Fruit fly (Drosophila melanogaster): ENCODE results near the gene mld.

- TF ChIP-seq CG3919 (GFP tag; optimal IDR thresholded peaks at IDR 0.05): no peak
- TF ChIP-seq esn (GFP tag; optimal IDR thresholded peaks at IDR 0.05): no peak
- no peak for TF ChIP-seq Lpt (GFP tag; optimal IDR thresholded peaks at IDR 0.05)
- TF ChIP-seq CG15336 (GFP tag; IDR thresholded peaks at IDR 0.05): no peak
- no peak for TF ChIP-seq Eip78C (GFP tag)
These were observed 77.0 kb downstream of the mld start, which contains the start of gene slo for dm6 chr3R:24662412-24662796.

Data from whole organism, prepupa.